Worm (Caenorhabditis elegans) whole organism, midembryonic: ENCODE measurements around the gene K06H7.1.

Experiments used
- cog-1 ChIP-seq: sonication (generic microtip); optimal IDR thresholded peaks from 2 replicates; lab custom pipeline; 2016; ENCODE audit warnings: missing genetic modification characterization, missing compliant biosample characterization
- flt-1 ChIP-seq: fragments of 200-800 bp; sonication (Bioruptor generic); IDR thresholded peaks from 2 replicates; pipeline ENCODE4 v1.3.6; 2022; ENCODE audit warnings: missing genetic modification characterization, missing compliant biosample characterization
- klf-2 ChIP-seq: fragments of 200-800 bp; sonication (Bioruptor generic); conservative IDR thresholded peaks from 2 replicates; pipeline ENCODE4 v1.3.6; 2022; ENCODE audit warnings: missing genetic modification reagents, missing genetic modification characterization, missing compliant biosample characterization
- tab-1 ChIP-seq: fragments of 200-800 bp; sonication (Bioruptor generic); IDR thresholded peaks from 2 replicates; pipeline ENCODE4 v1.3.6; 2022; ENCODE audit warnings: missing genetic modification characterization, missing compliant biosample characterization
- ztf-23 ChIP-seq: fragments of 200-800 bp; sonication (Bioruptor generic); IDR thresholded peaks from 2 replicates; pipeline ENCODE4 v1.3.6; 2022; ENCODE audit warnings: missing genetic modification reagents, missing genetic modification characterization, missing compliant biosample characterization

DNA sequence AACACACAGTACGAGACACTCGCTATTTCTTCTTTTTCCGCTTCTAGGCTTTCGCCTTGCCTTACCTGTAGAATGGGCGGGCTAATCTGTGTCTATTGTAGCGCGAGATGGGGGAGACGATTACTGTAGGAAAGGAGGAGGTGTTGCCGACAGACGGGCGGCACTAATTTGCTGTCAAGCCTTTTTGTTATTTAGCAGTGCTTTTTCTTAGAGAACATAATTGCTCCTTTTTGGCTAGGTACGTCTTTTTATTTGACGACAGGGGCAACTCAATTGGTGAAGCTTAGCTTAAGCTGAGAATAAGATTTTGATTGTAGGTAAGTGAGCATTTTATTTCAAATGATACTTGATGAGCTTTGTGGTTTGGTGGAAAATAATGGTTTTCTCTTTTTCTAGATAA, 35.5 kb upstream of the K06H7.1 start:
- no peak for TF ChIP-seq flt-1
- TF ChIP-seq klf-2: no peak
- TF ChIP-seq cog-1 (tag; lab: Kevin White, UChicago): no peak
- no peak for TF ChIP-seq tab-1 (GFP tag; lab: Robert Waterston, UW)
- TF ChIP-seq ztf-23 (GFP tag; lab: Robert Waterston, UW): no peak
